Worm (Caenorhabditis elegans) whole organism, L1 larva: ENCODE results near the gene F02H6.2.
A peak's percentile ranks its signal among the peaks of the same experiment; 100 is the strongest.

Experiments
- C34B4.2 ChIP-seq: sonication (generic microtip); optimal IDR thresholded peaks from 2 replicates; lab custom pipeline; 2017; ENCODE audit warnings: mild to moderate bottlenecking, missing genetic modification characterization, missing compliant biosample characterization
- aha-1 ChIP-seq: fragments of 150-350 bp; optimal IDR thresholded peaks from 2 replicates; lab custom pipeline; 2014; ENCODE audit warnings: missing biosample characterization, missing genetic modification characterization
- aly-2 ChIP-seq: fragments of 150-350 bp; optimal IDR thresholded peaks from 2 replicates; lab custom pipeline; 2014; ENCODE audit warnings: missing biosample characterization, missing genetic modification characterization
- blmp-1 ChIP-seq: fragments of 150-350 bp; optimal IDR thresholded peaks from 2 replicates; lab custom pipeline; 2014; ENCODE audit warnings: missing biosample characterization, missing genetic modification characterization
- ceh-63 ChIP-seq: fragments of 200-800 bp; sonication (Bioruptor generic); optimal IDR thresholded peaks from 2 replicates; lab custom pipeline; 2018; ENCODE audit warnings: mild to moderate bottlenecking, missing genetic modification characterization, missing compliant biosample characterization
- ceh-8 ChIP-seq: fragments of 200-800 bp; sonication (Bioruptor generic); optimal IDR thresholded peaks from 2 replicates; lab custom pipeline; 2018; ENCODE audit warnings: mild to moderate bottlenecking, missing genetic modification characterization, moderate library complexity, missing compliant biosample characterization
- ces-1 ChIP-seq: fragments of 150-350 bp; optimal IDR thresholded peaks from 2 replicates; lab custom pipeline; 2014; ENCODE audit warnings: missing biosample characterization, missing genetic modification reagents, missing genetic modification characterization
- dpl-1 ChIP-seq, 3 experiments: fragments of 150-350 bp in 2 of 3; sonication (generic microtip) in 1 of 3; optimal IDR thresholded peaks; 2 replicates each; lab custom pipeline; 2014 to 2017; ENCODE audit warnings: missing biosample characterization in 3 of 3, missing genetic modification characterization in 3 of 3, missing genetic modification reagents in 3 of 3
- dsc-1 ChIP-seq: sonication (generic microtip); optimal IDR thresholded peaks from 2 replicates; lab custom pipeline; 2016; ENCODE audit warnings: mild to moderate bottlenecking, missing genetic modification characterization, missing compliant biosample characterization
- efl-1 ChIP-seq, 4 experiments: fragments of 150-350 bp; optimal IDR thresholded peaks in 3 of 4; peaks in 1 of 4; 1 replicate in 1 of 4; 2 replicates in 3 of 4; lab custom pipeline; 2014; ENCODE audit warnings: missing biosample characterization in 2 of 4, missing genetic modification characterization in 2 of 4, missing genetic modification reagents in 2 of 4
- egl-13 ChIP-seq: sonication (generic microtip); optimal IDR thresholded peaks from 2 replicates; lab custom pipeline; 2016; ENCODE audit warnings: missing genotype, missing genetic modification reagents, missing genetic modification characterization, missing compliant biosample characterization
- egl-27 ChIP-seq, 2 experiments: fragments of 150-350 bp in 1 of 2; sonication (generic microtip); optimal IDR thresholded peaks; 3 replicates each; lab custom pipeline; 2017 to 2018; ENCODE audit warnings: missing biosample characterization in 2 of 2, missing genetic modification characterization in 2 of 2, missing genetic modification reagents in 2 of 2
- elt-3 ChIP-seq, 6 experiments: fragments of 150-350 bp in 1 of 6; sonication (generic microtip); optimal IDR thresholded peaks; 2 replicates each; lab custom pipeline; 2017 to 2018; ENCODE audit warnings: missing biosample characterization in 6 of 6, missing genetic modification characterization in 6 of 6, inconsistent platforms in 1 of 6
- ets-5 ChIP-seq: fragments of 200-800 bp; sonication (Bioruptor generic); IDR thresholded peaks from 2 replicates; pipeline ENCODE4 v1.3.6; 2022; ENCODE audit warnings: missing genetic modification characterization, missing compliant biosample characterization
- fos-1 ChIP-seq: fragments of 150-350 bp; optimal IDR thresholded peaks from 2 replicates; lab custom pipeline; 2014; ENCODE audit warnings: missing biosample characterization, missing genetic modification characterization
- grh-1 ChIP-seq: fragments of 200-800 bp; sonication (Bioruptor generic); IDR thresholded peaks from 2 replicates; pipeline ENCODE4 v1.3.6; 2022; ENCODE audit warnings: missing genetic modification reagents, missing genetic modification characterization, missing compliant biosample characterization
- hpl-2 ChIP-seq: fragments of 150-350 bp; optimal IDR thresholded peaks from 2 replicates; lab custom pipeline; 2014; ENCODE audit warnings: missing biosample characterization, missing genetic modification reagents, missing genetic modification characterization
- irx-1 ChIP-seq: sonication (generic microtip); optimal IDR thresholded peaks from 2 replicates; lab custom pipeline; 2016; ENCODE audit warnings: missing genetic modification characterization, missing compliant biosample characterization
- jun-1 ChIP-seq: fragments of 150-350 bp; optimal IDR thresholded peaks from 2 replicates; lab custom pipeline; 2014; ENCODE audit warnings: missing biosample characterization, missing genetic modification reagents, missing genetic modification characterization
- lin-35 ChIP-seq, 2 experiments: fragments of 150-350 bp; optimal IDR thresholded peaks; 2 replicates each; lab custom pipeline; 2014; ENCODE audit warnings: missing biosample characterization in 2 of 2, missing genetic modification characterization in 2 of 2, missing genetic modification reagents in 2 of 2
- lir-3 ChIP-seq: sonication (generic microtip); optimal IDR thresholded peaks from 2 replicates; lab custom pipeline; 2016; ENCODE audit warnings: mild to moderate bottlenecking, missing genetic modification characterization, moderate library complexity, missing compliant biosample characterization; ENCODE audit not compliant: poor library complexity
- lsy-2 ChIP-seq, 2 experiments: fragments of 150-350 bp; optimal IDR thresholded peaks; 2 replicates each; lab custom pipeline; 2014; ENCODE audit warnings: missing biosample characterization in 2 of 2, missing genetic modification characterization in 2 of 2
- mdl-1 ChIP-seq, 2 experiments: fragments of 150-350 bp; optimal IDR thresholded peaks; 2 replicates each; lab custom pipeline; 2014 to 2017; ENCODE audit warnings: missing biosample characterization in 2 of 2, missing genetic modification characterization in 2 of 2, inconsistent platforms in 1 of 2
- mep-1 ChIP-seq: fragments of 150-350 bp; optimal IDR thresholded peaks from 2 replicates; lab custom pipeline; 2014; ENCODE audit warnings: missing biosample characterization, missing genetic modification characterization
- nhr-11 ChIP-seq: fragments of 150-350 bp; optimal IDR thresholded peaks from 2 replicates; lab custom pipeline; 2014; ENCODE audit warnings: missing biosample characterization, missing genetic modification characterization
- nhr-19 ChIP-seq: fragments of 200-800 bp; sonication (Bioruptor generic); conservative IDR thresholded peaks from 2 replicates; pipeline ENCODE4 v1.3.6; 2022; ENCODE audit warnings: missing genetic modification characterization, missing compliant biosample characterization
- nhr-20 ChIP-seq: sonication (generic microtip); optimal IDR thresholded peaks from 2 replicates; lab custom pipeline; 2016; ENCODE audit warnings: mild to moderate bottlenecking, missing genetic modification characterization, missing compliant biosample characterization
- nhr-237 ChIP-seq: fragments of 150-350 bp; optimal IDR thresholded peaks from 2 replicates; lab custom pipeline; 2014; ENCODE audit warnings: missing biosample characterization, missing genetic modification characterization
- nhr-71 ChIP-seq: sonication (generic microtip); optimal IDR thresholded peaks from 2 replicates; lab custom pipeline; 2016; ENCODE audit warnings: mild to moderate bottlenecking, missing genetic modification characterization, moderate library complexity, missing compliant biosample characterization
- nhr-76 ChIP-seq: sonication (generic microtip); optimal IDR thresholded peaks from 2 replicates; lab custom pipeline; 2017; ENCODE audit warnings: missing biosample characterization, missing genetic modification characterization
- nhr-84 ChIP-seq: sonication (generic microtip); optimal IDR thresholded peaks from 2 replicates; lab custom pipeline; 2017; ENCODE audit warnings: missing biosample characterization, missing genetic modification characterization
- nhr-85 ChIP-seq: sonication (generic microtip); peaks from one replicate; lab custom pipeline; 2016; ENCODE audit warnings: missing genetic modification characterization, inconsistent platforms, missing compliant biosample characterization
- nhr-90 ChIP-seq: sonication (generic microtip); optimal IDR thresholded peaks from 2 replicates; lab custom pipeline; 2016; ENCODE audit warnings: mild to moderate bottlenecking, missing genetic modification characterization, missing compliant biosample characterization; ENCODE audit not compliant: poor library complexity
- rnt-1 ChIP-seq: sonication (generic microtip); optimal IDR thresholded peaks from 2 replicates; lab custom pipeline; 2016; ENCODE audit warnings: mild to moderate bottlenecking, missing genetic modification characterization, moderate library complexity, missing compliant biosample characterization
- snu-23 ChIP-seq: sonication (generic microtip); optimal IDR thresholded peaks from 2 replicates; lab custom pipeline; 2016; ENCODE audit warnings: missing genetic modification characterization, missing compliant biosample characterization
- sox-4 ChIP-seq: sonication (generic microtip); optimal IDR thresholded peaks from 2 replicates; lab custom pipeline; 2016; ENCODE audit warnings: missing genetic modification characterization, missing compliant biosample characterization
- sup-37 ChIP-seq: fragments of 200-800 bp; sonication (Bioruptor generic); optimal IDR thresholded peaks from 2 replicates; lab custom pipeline; 2018; ENCODE audit warnings: mild to moderate bottlenecking, missing genetic modification characterization, missing compliant biosample characterization
- swsn-7 ChIP-seq: sonication (generic microtip); optimal IDR thresholded peaks from 2 replicates; lab custom pipeline; 2016; ENCODE audit warnings: missing genetic modification characterization, missing compliant biosample characterization
- unc-30 ChIP-seq: sonication (generic microtip); optimal IDR thresholded peaks from 2 replicates; lab custom pipeline; 2017; ENCODE audit warnings: missing biosample characterization, missing genetic modification characterization
- unc-86 ChIP-seq: sonication (generic microtip); optimal IDR thresholded peaks from 2 replicates; lab custom pipeline; 2016; ENCODE audit warnings: missing genetic modification characterization, missing compliant biosample characterization
- unc-98 ChIP-seq: fragments of 200-800 bp; sonication (Bioruptor generic); IDR thresholded peaks from 2 replicates; pipeline ENCODE4 v1.3.6; 2022; ENCODE audit warnings: missing genetic modification characterization, missing compliant biosample characterization
- vab-15 ChIP-seq: sonication (generic microtip); optimal IDR thresholded peaks from 2 replicates; lab custom pipeline; 2017; ENCODE audit warnings: missing genotype, mild to moderate bottlenecking, missing genetic modification characterization, missing compliant biosample characterization
- xbp-1 ChIP-seq: sonication (generic microtip); optimal IDR thresholded peaks from 2 replicates; lab custom pipeline; 2016; ENCODE audit warnings: missing genetic modification characterization, missing compliant biosample characterization
- zag-1 ChIP-seq: fragments of 150-350 bp; optimal IDR thresholded peaks from 2 replicates; lab custom pipeline; 2014; ENCODE audit warnings: missing biosample characterization, missing genetic modification characterization
- ztf-4 ChIP-seq: fragments of 150-350 bp; optimal IDR thresholded peaks from 2 replicates; lab custom pipeline; 2014; ENCODE audit warnings: missing biosample characterization, missing genetic modification characterization

The F02H6.2 gene

DNA sequence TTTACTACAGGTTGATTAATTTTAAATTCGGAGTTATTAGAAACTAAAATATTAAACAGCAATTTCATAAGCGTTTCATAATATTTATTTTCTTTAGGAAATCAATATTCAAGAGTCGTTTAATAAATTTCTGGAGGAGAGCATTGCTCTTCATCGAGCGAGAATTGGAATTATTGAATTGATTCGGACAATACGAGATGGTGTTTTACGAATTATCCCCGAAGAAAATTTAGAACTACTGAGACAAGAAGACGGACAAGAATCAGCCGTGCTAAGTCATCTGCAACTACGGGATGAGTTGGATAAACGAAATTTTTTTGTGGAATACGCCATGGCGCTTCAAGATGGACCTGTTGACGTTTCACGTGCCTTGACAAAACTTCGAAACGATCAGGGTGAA lies 2.0 kb upstream of the F02H6.2 start:
- TF ChIP-seq nhr-76 (tag; lab: Kevin White, UChicago) (no peak), dsc-1 (tag; lab: Kevin White, UChicago) (no peak), unc-86 (tag; lab: Kevin White, UChicago) (no peak), nhr-71 (tag; lab: Kevin White, UChicago) (no peak), sox-4 (tag; lab: Kevin White, UChicago) (no peak), lir-3 (tag; lab: Kevin White, UChicago) (no peak), nhr-19 (no peak), efl-1 (optimal IDR thresholded peaks at IDR 0.05; lab: Kevin White, UChicago) (no peak), efl-1 (GFP tag; optimal IDR thresholded peaks at IDR 0.05 in 1 of 2; lab: Kevin White, UChicago) (no peak), zag-1 (tag; lab: Kevin White, UChicago) (no peak), unc-98 (GFP tag; lab: Robert Waterston, UW) (no peak)

DNA sequence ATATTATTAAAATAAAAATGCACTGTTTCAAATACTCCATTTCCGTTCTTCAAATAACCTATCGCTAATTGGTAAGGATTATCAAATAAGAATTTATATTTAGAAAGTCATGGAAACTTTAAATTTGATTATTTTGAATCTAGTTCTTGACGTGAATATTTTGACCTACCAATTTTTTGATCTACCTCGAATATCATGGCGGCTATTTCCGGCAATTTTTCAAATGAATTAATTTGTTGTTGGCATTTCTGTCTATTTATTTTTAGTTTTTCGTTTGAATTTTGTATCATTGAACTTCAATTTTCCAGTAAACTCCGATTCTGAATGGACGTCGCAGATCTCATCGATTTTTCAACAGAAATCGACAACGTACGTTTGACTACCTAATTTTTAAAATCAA lies 6.9 kb downstream of the F02H6.2 start, which contains the start of gene F02H6.3:
Gene F02H6.3 (plus strand): TSS at position 266 of the 400 bp plus-strand sequence.
- no peak for TF ChIP-seq irx-1 (tag; lab: Kevin White, UChicago)
- TF ChIP-seq ztf-4 (tag; lab: Kevin White, UChicago): no peak
- TF ChIP-seq nhr-84 (tag; lab: Kevin White, UChicago): no peak
- TF ChIP-seq rnt-1: no peak
- TF ChIP-seq lin-35 (GFP tag; optimal IDR thresholded peaks at IDR 0.05; lab: Kevin White, UChicago): no peak

DNA sequence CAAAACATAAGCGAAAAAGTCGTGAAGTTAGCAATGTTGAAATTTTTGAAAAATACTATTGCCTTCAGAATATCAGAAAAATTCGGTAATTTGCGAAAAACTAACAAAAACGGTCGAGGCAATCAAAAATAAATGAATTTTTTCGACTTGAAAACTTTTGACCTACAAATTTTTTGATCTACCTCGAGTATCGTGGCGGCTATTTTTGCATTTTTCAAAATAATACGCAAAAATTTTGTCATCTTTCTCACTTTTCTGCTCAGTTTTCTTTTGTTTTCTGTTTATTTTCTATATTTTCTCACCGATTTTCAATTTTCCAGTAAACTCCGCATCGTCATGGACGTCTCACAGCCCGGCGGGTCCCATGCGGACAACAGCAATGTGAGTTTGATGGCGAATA lies 19.5 kb downstream of the F02H6.2 start:
- TF ChIP-seq ces-1 (GFP tag; lab: Kevin White, UChicago) (no peak), unc-30 (tag; lab: Kevin White, UChicago) (no peak), vab-15 (tag; lab: Kevin White, UChicago) (no peak), nhr-237 (tag; lab: Kevin White, UChicago) (no peak), hpl-2 (GFP tag; lab: Kevin White, UChicago) (no peak), xbp-1 (tag; lab: Kevin White, UChicago) (no peak), blmp-1 (tag; lab: Kevin White, UChicago) (no peak), nhr-11 (no peak), aly-2 (tag; lab: Kevin White, UChicago) (no peak), ets-5 (no peak), zag-1 (tag; lab: Kevin White, UChicago) (no peak), unc-86 (tag; lab: Kevin White, UChicago) (no peak), snu-23 (GFP tag; lab: Kevin White, UChicago) (no peak), elt-3 (tag; optimal IDR thresholded peaks at IDR 0.05; lab: Kevin White, UChicago) (no peak), nhr-90 (tag; lab: Kevin White, UChicago) (no peak), lsy-2 (tag; optimal IDR thresholded peaks at IDR 0.05; lab: Kevin White, UChicago) (no peak), jun-1 (tag; lab: Kevin White, UChicago) (no peak), fos-1 (no peak), lin-35 (GFP tag; optimal IDR thresholded peaks at IDR 0.05; lab: Kevin White, UChicago) (no peak), ztf-4 (tag; lab: Kevin White, UChicago) (no peak)

DNA sequence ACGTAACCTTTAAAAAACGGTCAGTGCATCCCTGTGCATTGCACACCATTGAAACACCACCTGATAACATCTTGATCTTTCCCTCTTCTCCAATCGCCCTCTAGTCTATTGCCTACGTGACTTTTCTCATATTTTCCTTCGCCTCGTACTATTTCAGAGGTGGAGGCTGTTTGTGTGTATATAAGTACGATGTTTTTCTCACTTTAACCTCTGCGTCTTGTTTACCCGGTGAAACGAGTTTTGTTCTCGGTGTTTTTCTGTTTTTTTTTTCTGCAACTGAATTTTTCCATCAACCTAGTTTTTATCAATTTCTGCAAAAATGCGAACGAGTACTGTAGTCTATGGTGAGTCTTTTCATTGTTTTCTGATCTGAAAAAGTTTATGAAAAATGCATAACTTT lies 23.4 kb downstream of the F02H6.2 start, which contains the start of gene sqrd-1:
Gene sqrd-1 (plus strand): TSS at position 158 of the 400 bp plus-strand sequence.
- TF ChIP-seq nhr-84 (tag; lab: Kevin White, UChicago) (no peak), ceh-8 (GFP tag; lab: Kevin White, UChicago) (no peak), ceh-63 (GFP tag; lab: Kevin White, UChicago) (no peak), lsy-2 (tag; optimal IDR thresholded peaks at IDR 0.05; lab: Kevin White, UChicago) (peak in 1 of 2 experiments; percentile 26), egl-13 (tag; lab: Kevin White, UChicago) (no peak), sup-37 (no peak), dpl-1 (GFP tag; optimal IDR thresholded peaks at IDR 0.05; lab: Kevin White, UChicago) (peak in 1 of 3 experiments; percentile 0), snu-23 (GFP tag; lab: Kevin White, UChicago) (peak; percentile 33), hpl-2 (GFP tag; lab: Kevin White, UChicago) (no peak), aha-1 (tag; lab: Kevin White, UChicago) (peak; percentile 99), nhr-19 (peak; percentile 42; the same call in 1 of the 2 replicates), grh-1 (GFP tag; lab: Robert Waterston, UW) (peak; percentile 17; the same call in 1 of the 2 replicates), mdl-1 (tag; optimal IDR thresholded peaks at IDR 0.05; lab: Kevin White, UChicago) (peak in 1 of 2 experiments; percentile 23), egl-27 (tag; optimal IDR thresholded peaks at IDR 0.05; lab: Kevin White, UChicago) (no peak), nhr-20 (peak; percentile 53), C34B4.2 (tag; lab: Kevin White, UChicago) (no peak), efl-1 (optimal IDR thresholded peaks at IDR 0.05; lab: Kevin White, UChicago) (peak in 1 of 2 experiments; percentile 21), efl-1 (GFP tag; optimal IDR thresholded peaks at IDR 0.05 in 1 of 2; lab: Kevin White, UChicago) (peak in 1 of 2 experiments; percentile 79), swsn-7 (tag; lab: Kevin White, UChicago) (no peak), nhr-85 (peak; percentile 82), nhr-90 (tag; lab: Kevin White, UChicago) (peak; percentile 9), nhr-237 (tag; lab: Kevin White, UChicago) (no peak), blmp-1 (tag; lab: Kevin White, UChicago) (no peak), nhr-71 (tag; lab: Kevin White, UChicago) (peak; percentile 24), mep-1 (tag; lab: Kevin White, UChicago) (peak; percentile 42)
